Fruit fly (Drosophila melanogaster) whole organism, embryonic: ENCODE measurements around the gene CG11562.

ENCODE experiments used
- Atf-2 ChIP-seq: fragments of 200-800 bp; sonication (Bioruptor generic); optimal IDR thresholded peaks from 2 replicates; lab custom pipeline; 2016; ENCODE audit warnings: missing biosample characterization, missing genetic modification characterization
- Bdp1 ChIP-seq: fragments of 200-800 bp; sonication (Bioruptor generic); optimal IDR thresholded peaks from 3 replicates; lab custom pipeline; 2016; ENCODE audit warnings: missing biosample characterization, missing genetic modification characterization
- CG1024 ChIP-seq: fragments of 200-800 bp; sonication (Bioruptor generic); IDR thresholded peaks from 2 replicates; pipeline ENCODE4 v1.3.6; 2022; ENCODE audit warnings: missing biosample characterization, missing genetic modification characterization
- CG10321 ChIP-seq: fragments of 200-800 bp; sonication (Bioruptor generic); IDR thresholded peaks from 2 replicates; pipeline ENCODE4 v1.3.6; 2022; ENCODE audit warnings: missing biosample characterization, missing genetic modification characterization
- CG10565 ChIP-seq: fragments of 200-800 bp; sonication (Bioruptor generic); optimal IDR thresholded peaks from 3 replicates; lab custom pipeline; 2016; ENCODE audit warnings: missing biosample characterization, mild to moderate bottlenecking, missing genetic modification characterization
- CG11247 ChIP-seq: fragments of 200-800 bp; sonication (Bioruptor generic); IDR thresholded peaks from 2 replicates; pipeline ENCODE4 v1.3.6; 2022; ENCODE audit warnings: missing biosample characterization, missing genetic modification characterization
- CG11695 ChIP-seq: fragments of 200-800 bp; sonication (Bioruptor generic); IDR thresholded peaks from 3 replicates; pipeline ENCODE4 v1.3.6; 2022; ENCODE audit warnings: missing biosample characterization, missing genetic modification characterization
- CG12104 ChIP-seq: fragments of 200-800 bp; sonication (Bioruptor generic); optimal IDR thresholded peaks from 3 replicates; lab custom pipeline; 2016; ENCODE audit warnings: missing biosample characterization, missing genetic modification characterization
- CG13624 ChIP-seq: fragments of 200-800 bp; sonication (Bioruptor generic); optimal IDR thresholded peaks from 2 replicates; lab custom pipeline; 2016; ENCODE audit warnings: missing biosample characterization, missing genetic modification characterization
- CG1529 ChIP-seq: fragments of 200-800 bp; sonication (Bioruptor generic); optimal IDR thresholded peaks from 3 replicates; lab custom pipeline; 2018; ENCODE audit warnings: missing biosample characterization, missing genetic modification characterization
- CG15696 ChIP-seq: fragments of 200-800 bp; sonication (Bioruptor generic); optimal IDR thresholded peaks from 2 replicates; lab custom pipeline; 2019; ENCODE audit warnings: missing biosample characterization, mild to moderate bottlenecking, missing genetic modification characterization, moderate library complexity
- CG1647 ChIP-seq: fragments of 200-800 bp; sonication (Bioruptor generic); optimal IDR thresholded peaks from 3 replicates; lab custom pipeline; 2016; ENCODE audit warnings: missing biosample characterization, missing genetic modification characterization
- CG16863 ChIP-seq: fragments of 200-800 bp; sonication (Bioruptor generic); optimal IDR thresholded peaks from 3 replicates; lab custom pipeline; 2016; ENCODE audit warnings: missing biosample characterization, missing genetic modification characterization
- CG17328 ChIP-seq: fragments of 200-800 bp; sonication (Bioruptor generic); IDR thresholded peaks from 2 replicates; pipeline ENCODE4 v1.3.6; 2022; ENCODE audit warnings: missing biosample characterization, missing genetic modification characterization
- CG2116 ChIP-seq: fragments of 200-800 bp; sonication (Bioruptor generic); optimal IDR thresholded peaks from 3 replicates; lab custom pipeline; 2018; ENCODE audit warnings: missing biosample characterization, mild to moderate bottlenecking, missing genetic modification characterization
- CG3407 ChIP-seq: fragments of 200-800 bp; sonication (Bioruptor generic); optimal IDR thresholded peaks from 2 replicates; lab custom pipeline; 2018; ENCODE audit warnings: missing biosample characterization, mild to moderate bottlenecking, missing genetic modification characterization
- CG6175 ChIP-seq: fragments of 200-800 bp; sonication (Bioruptor generic); IDR thresholded peaks from 3 replicates; pipeline ENCODE4 v1.3.6; 2022; ENCODE audit warnings: missing biosample characterization, missing genetic modification characterization
- CG7357 ChIP-seq: fragments of 200-800 bp; sonication (Bioruptor generic); IDR thresholded peaks from 3 replicates; pipeline ENCODE4 v1.3.6; 2022; ENCODE audit warnings: missing biosample characterization, missing genetic modification characterization
- CG7556 ChIP-seq: fragments of 200-800 bp; sonication (Bioruptor generic); optimal IDR thresholded peaks from 2 replicates; lab custom pipeline; 2017; ENCODE audit warnings: missing biosample characterization, mild to moderate bottlenecking, missing genetic modification characterization
- CG7928 ChIP-seq: fragments of 200-800 bp; sonication (Bioruptor generic); optimal IDR thresholded peaks from 2 replicates; lab custom pipeline; 2017; ENCODE audit warnings: missing biosample characterization, mild to moderate bottlenecking, missing genetic modification characterization
- CG7987 ChIP-seq: fragments of 200-800 bp; sonication (Bioruptor generic); optimal IDR thresholded peaks from 2 replicates; lab custom pipeline; 2018; ENCODE audit warnings: missing biosample characterization, mild to moderate bottlenecking, missing genetic modification characterization, moderate library complexity
- D19A ChIP-seq: fragments of 200-800 bp; optimal IDR thresholded peaks from 3 replicates; lab custom pipeline; 2019; ENCODE audit warnings: missing biosample characterization, mild to moderate bottlenecking, missing genetic modification characterization, moderate library complexity
- Fer3 ChIP-seq: fragments of 200-800 bp; sonication (Bioruptor generic); optimal IDR thresholded peaks from 2 replicates; lab custom pipeline; 2018; ENCODE audit warnings: missing biosample characterization, mild to moderate bottlenecking, missing genetic modification characterization, moderate library complexity
- HHEX ChIP-seq: fragments of 200-800 bp; sonication (Bioruptor generic); optimal IDR thresholded peaks from 3 replicates; lab custom pipeline; 2017; ENCODE audit warnings: missing biosample characterization, mild to moderate bottlenecking, missing genetic modification characterization, missing genetic modification reagents
- HmgZ ChIP-seq: fragments of 200-800 bp; sonication (Bioruptor generic); optimal IDR thresholded peaks from 2 replicates; lab custom pipeline; 2018; ENCODE audit warnings: missing biosample characterization, mild to moderate bottlenecking, missing genetic modification characterization
- Hr3 ChIP-seq: fragments of 200-800 bp; sonication (Bioruptor generic); optimal IDR thresholded peaks from 3 replicates; lab custom pipeline; 2016; ENCODE audit warnings: missing biosample characterization, missing genetic modification characterization
- Mes4 ChIP-seq: fragments of 200-800 bp; sonication (Bioruptor generic); optimal IDR thresholded peaks from 2 replicates; lab custom pipeline; 2016; ENCODE audit warnings: missing biosample characterization, missing genetic modification characterization
- NC2β ChIP-seq: fragments of 200-800 bp; sonication (Bioruptor generic); optimal IDR thresholded peaks from 2 replicates; lab custom pipeline; 2016; ENCODE audit warnings: missing biosample characterization, missing genetic modification characterization
- Neu2 ChIP-seq: fragments of 200-800 bp; sonication (Bioruptor generic); optimal IDR thresholded peaks from 3 replicates; lab custom pipeline; 2016; ENCODE audit warnings: missing biosample characterization, missing genetic modification characterization, borderline replicate concordance
- Oli ChIP-seq: fragments of 200-800 bp; sonication (Bioruptor generic); optimal IDR thresholded peaks from 2 replicates; lab custom pipeline; 2018; ENCODE audit warnings: missing biosample characterization, mild to moderate bottlenecking, missing genetic modification characterization, moderate library complexity
- Pdp1 ChIP-seq, 2 experiments: fragments of 200-800 bp; sonication (Bioruptor generic); optimal IDR thresholded peaks; 3 replicates each; lab custom pipeline; 2016; ENCODE audit warnings: missing biosample characterization in 2 of 2, missing genetic modification characterization in 2 of 2, mild to moderate bottlenecking in 1 of 2, moderate library complexity in 1 of 2
- Ssrp ChIP-seq: fragments of 200-800 bp; sonication (Bioruptor generic); optimal IDR thresholded peaks from 2 replicates; lab custom pipeline; 2018; ENCODE audit warnings: missing biosample characterization, mild to moderate bottlenecking, missing genetic modification characterization, moderate library complexity
- YL-1 ChIP-seq: fragments of 200-800 bp; sonication (Bioruptor generic); optimal IDR thresholded peaks from 3 replicates; lab custom pipeline; 2017; ENCODE audit warnings: missing biosample characterization, mild to moderate bottlenecking, missing genetic modification characterization
- aop ChIP-seq: fragments of 200-800 bp; sonication (Bioruptor generic); IDR thresholded peaks from 2 replicates; pipeline ENCODE4 v1.3.6; 2022; ENCODE audit warnings: missing biosample characterization, missing genetic modification characterization
- ash1 ChIP-seq: fragments of 200-800 bp; sonication (Bioruptor generic); optimal IDR thresholded peaks from 2 replicates; lab custom pipeline; 2018; ENCODE audit warnings: missing biosample characterization, mild to moderate bottlenecking, missing genetic modification characterization
- az2 ChIP-seq: fragments of 200-800 bp; sonication (Bioruptor generic); optimal IDR thresholded peaks from 3 replicates; lab custom pipeline; 2016; ENCODE audit warnings: missing biosample characterization, missing genetic modification characterization
- chif ChIP-seq, 2 experiments: fragments of 200-800 bp; sonication (Bioruptor generic); optimal IDR thresholded peaks; 3 replicates each; lab custom pipeline; 2016; ENCODE audit warnings: missing biosample characterization in 2 of 2, missing genetic modification characterization in 2 of 2
- corto ChIP-seq: fragments of 200-800 bp; sonication (Bioruptor generic); optimal IDR thresholded peaks from 2 replicates; lab custom pipeline; 2016; ENCODE audit warnings: missing biosample characterization, mild to moderate bottlenecking, missing genetic modification characterization, moderate library complexity
- cwo ChIP-seq: fragments of 200-800 bp; sonication (Bioruptor generic); optimal IDR thresholded peaks from 3 replicates; lab custom pipeline; 2017; ENCODE audit warnings: missing biosample characterization, missing genetic modification characterization, mild to moderate bottlenecking, moderate library complexity, missing genetic modification reagents
- gt ChIP-seq: fragments of 200-800 bp; sonication (Bioruptor generic); IDR thresholded peaks from 2 replicates; pipeline ENCODE4 v1.3.6; 2022; ENCODE audit warnings: missing biosample characterization, missing genetic modification characterization
- hbn ChIP-seq: fragments of 200-800 bp; sonication (Bioruptor generic); IDR thresholded peaks from 2 replicates; pipeline ENCODE4 v1.3.6; 2022; ENCODE audit warnings: missing biosample characterization, missing genetic modification characterization; ENCODE audit not compliant: partially characterized antibody
- hkb ChIP-seq, 2 experiments: fragments of 200-800 bp in 1 of 2; fragments of >200 bp in 1 of 2; sonication (Bioruptor generic) in 1 of 2; IDR thresholded peaks in 1 of 2; optimal IDR thresholded peaks in 1 of 2; 2 replicates each; pipeline versions ENCODE4 v1.3.6 to Lab custom; 2017 to 2022; ENCODE audit warnings: missing biosample characterization in 1 of 2, missing genetic modification characterization in 1 of 2
- luna ChIP-seq: fragments of 200-800 bp; sonication (Bioruptor generic); optimal IDR thresholded peaks from 2 replicates; lab custom pipeline; 2016; ENCODE audit warnings: missing biosample characterization, missing genetic modification characterization
- nom ChIP-seq: fragments of 200-800 bp; sonication (Bioruptor generic); optimal IDR thresholded peaks from 2 replicates; lab custom pipeline; 2017; ENCODE audit warnings: missing biosample characterization, missing genetic modification characterization, mild to moderate bottlenecking, moderate library complexity, missing genetic modification reagents
- ranshi ChIP-seq: fragments of 200-800 bp; sonication (Bioruptor generic); IDR thresholded peaks from 2 replicates; pipeline ENCODE4 v1.3.6; 2022; ENCODE audit warnings: missing biosample characterization, missing genetic modification characterization
- seq ChIP-seq: fragments of 200-800 bp; sonication (Bioruptor generic); IDR thresholded peaks from 2 replicates; pipeline ENCODE4 v1.3.6; 2022; ENCODE audit warnings: missing biosample characterization, missing genetic modification characterization
- sisA ChIP-seq: fragments of 200-800 bp; sonication (Bioruptor generic); IDR thresholded peaks from 2 replicates; pipeline ENCODE4 v1.3.6; 2022; ENCODE audit warnings: missing biosample characterization, missing genetic modification characterization
- unpg ChIP-seq: fragments of 200-800 bp; sonication (Bioruptor generic); optimal IDR thresholded peaks from 3 replicates; lab custom pipeline; 2018; ENCODE audit warnings: missing biosample characterization, mild to moderate bottlenecking, missing genetic modification characterization, moderate library complexity
- zen2 ChIP-seq: fragments of 200-800 bp; sonication (Bioruptor generic); IDR thresholded peaks from 3 replicates; pipeline ENCODE4 v1.3.6; 2022; ENCODE audit warnings: missing biosample characterization, missing genetic modification characterization; ENCODE audit not compliant: partially characterized antibody

CG11562 gene

dm6 chr2L:250507-251215 is 41.6 kb upstream of the CG11562 start, which contains the start of gene kis (continued):
- TF ChIP-seq YL-1 (peak; percentile 88), hbn (GFP tag; lab: Robert Waterston, UW) (peak; percentile 93), NC2β (peak; percentile 34), CG2116 (peak; percentile 79), CG1647 (GFP tag; lab: Kevin White, UChicago) (peak; percentile 3), nom (GFP tag; lab: Kevin White, UChicago) (peak; percentile 84), CG10321 (GFP tag; lab: Robert Waterston, UW) (no peak), ranshi (GFP tag; lab: Robert Waterston, UW) (no peak), Neu2 (GFP tag; lab: Kevin White, UChicago) (no peak), gt (GFP tag; lab: Robert Waterston, UW) (no peak), seq (no peak), Atf-2 (GFP tag; lab: Kevin White, UChicago) (no peak), unpg (GFP tag; lab: Kevin White, UChicago) (peak; percentile 43), Ssrp (no peak), CG17328 (no peak), CG16863 (GFP tag; lab: Kevin White, UChicago) (no peak), zen2 (GFP tag; lab: Robert Waterston, UW) (peak; percentile 94), CG7357 (GFP tag; lab: Robert Waterston, UW) (no peak), az2 (GFP tag; lab: Kevin White, UChicago) (peak; percentile 52), Bdp1 (peak; percentile 41), D19A (tag; lab: Kevin White, UChicago) (peak; percentile 22), chif (GFP tag; optimal IDR thresholded peaks at IDR 0.05; lab: Kevin White, UChicago) (peak in 1 of 2 experiments; percentile 24), CG3407 (GFP tag; lab: Kevin White, UChicago) (no peak), CG6175 (no peak), CG1529 (GFP tag; lab: Kevin White, UChicago) (no peak), ash1 (peak; percentile 23), Oli (tag; lab: Kevin White, UChicago) (peak; percentile 8), CG1024 (no peak), luna (no peak), Hr3 (peak; percentile 15), CG11247 (GFP tag; lab: Robert Waterston, UW) (peak; percentile 19; the same call in 1 of the 2 replicates), HmgZ (tag; lab: Kevin White, UChicago) (peak; percentile 81), CG13624 (peak; percentile 68), CG11695 (GFP tag; lab: Robert Waterston, UW) (no peak), sisA (GFP tag; lab: Robert Waterston, UW) (no peak), CG12104 (no peak), CG7928 (GFP tag; lab: Kevin White, UChicago) (no peak), CG15696 (tag; lab: Kevin White, UChicago) (peak; percentile 12), CG10565 (GFP tag; lab: Kevin White, UChicago) (no peak), hkb (optimal IDR thresholded peaks at IDR 0.05; lab: Kevin White, UChicago) (peak; percentile 43), hkb (GFP tag; IDR thresholded peaks at IDR 0.05; lab: Robert Waterston, UW) (0 out of 2 replicates have a peak, but pooled peaks have one; percentile 33), CG7987 (GFP tag; lab: Kevin White, UChicago) (peak; percentile 25), aop (GFP tag; lab: Robert Waterston, UW) (no peak), corto (peak; percentile 35), HHEX (no peak), cwo (GFP tag; lab: Kevin White, UChicago) (peak; percentile 36), Mes4 (GFP tag; lab: Kevin White, UChicago) (peak; percentile 29), Fer3 (tag; lab: Kevin White, UChicago) (peak; percentile 37), Pdp1 (GFP tag; optimal IDR thresholded peaks at IDR 0.05; lab: Kevin White, UChicago) (peak; percentile 42 to 66), CG7556 (GFP tag; lab: Kevin White, UChicago) (no peak)
